Worm (Caenorhabditis elegans): Measurements from ENCODE around the gene fbxa-106.

The fbxa-106 gene

ce11 chrV:18086174-18086661 lies 1.2 kb upstream of the fbxa-106 start, which contains the start of gene Y59A8B.12:
Y59A8B.12 (minus strand) TSS chrV:18086224.
- TF ChIP-seq nhr-67 (tag; optimal IDR thresholded peaks at IDR 0.05), result no peak
- TF ChIP-seq fos-1 (tag; optimal IDR thresholded peaks at IDR 0.05), result no peak
- TF ChIP-seq daf-12 (tag; optimal IDR thresholded peaks at IDR 0.05), result no peak
- no peak for TF ChIP-seq mml-1 (tag; optimal IDR thresholded peaks at IDR 0.05)
- no peak for TF ChIP-seq ceh-28 (tag; optimal IDR thresholded peaks at IDR 0.05)
- no peak for TF ChIP-seq egl-27 (tag; optimal IDR thresholded peaks at IDR 0.05)
- TF ChIP-seq nhr-237 (tag; optimal IDR thresholded peaks at IDR 0.05), result no peak
- TF ChIP-seq fkh-2 (tag; optimal IDR thresholded peaks at IDR 0.05), result no peak
- TF ChIP-seq ceh-9 (tag; optimal IDR thresholded peaks at IDR 0.05), result no peak
- TF ChIP-seq ZK546.5 (tag; optimal IDR thresholded peaks at IDR 0.05), result no peak
- TF ChIP-seq jun-1 (tag; optimal IDR thresholded peaks at IDR 0.05), result no peak
- TF ChIP-seq nhr-77 (tag; optimal IDR thresholded peaks at IDR 0.05), result no peak
- no peak for TF ChIP-seq nhr-76 (tag; optimal IDR thresholded peaks at IDR 0.05)
- TF ChIP-seq nhr-43 (tag; optimal IDR thresholded peaks at IDR 0.05; ENCODE audit: poor library complexity, severe bottlenecking), result no peak
- TF ChIP-seq nhr-25 (tag; optimal IDR thresholded peaks at IDR 0.05), result no peak
- TF ChIP-seq nhr-28 (tag; optimal IDR thresholded peaks at IDR 0.05), result no peak

ce11 chrV:18081857-18082256 lies 3.1 kb downstream of the fbxa-106 start, which contains the start of gene nova-1:
nova-1 (minus strand) TSS chrV:18081957.
- TF ChIP-seq fkh-2 (tag; optimal IDR thresholded peaks at IDR 0.05) (no peak), lin-15B (tag; optimal IDR thresholded peaks at IDR 0.05) (no peak), mdl-1 (tag; optimal IDR thresholded peaks at IDR 0.05) (no peak), nhr-77 (tag; optimal IDR thresholded peaks at IDR 0.05) (no peak)

- TF ChIP-seq skn-1 (tag; optimal IDR thresholded peaks at IDR 0.05), result peak; percentile 85
- TF ChIP-seq nfya-1 (tag; optimal IDR thresholded peaks at IDR 0.05; ENCODE audit: insufficient read depth), result peak; percentile 89
- peak; percentile 17 for TF ChIP-seq fkh-2 (tag; optimal IDR thresholded peaks at IDR 0.05)
- TF ChIP-seq zag-1 (tag; optimal IDR thresholded peaks at IDR 0.05), result peak; percentile 56
- TF ChIP-seq nhr-76 (tag; optimal IDR thresholded peaks at IDR 0.05), result no peak
- no peak for TF ChIP-seq nhr-28 (tag; optimal IDR thresholded peaks at IDR 0.05)
- peak; percentile 20 for TF ChIP-seq elt-2 (tag; optimal IDR thresholded peaks at IDR 0.05)
- TF ChIP-seq pha-4 (tag; optimal IDR thresholded peaks at IDR 0.05), result peak; percentile 82
- peak; percentile 58 for TF ChIP-seq ceh-82 (tag; optimal IDR thresholded peaks at IDR 0.05)
- peak; percentile 96 for TF ChIP-seq ceh-28 (tag; optimal IDR thresholded peaks at IDR 0.05)
- TF ChIP-seq egl-5 (tag; optimal IDR thresholded peaks at IDR 0.05), result peak; percentile 67
- peak; percentile 54 for TF ChIP-seq jun-1 (tag; optimal IDR thresholded peaks at IDR 0.05)
- TF ChIP-seq fkh-10 (GFP tag; optimal IDR thresholded peaks at IDR 0.05), result peak; percentile 62
- peak; percentile 65 for TF ChIP-seq lin-39 (tag; optimal IDR thresholded peaks at IDR 0.05)
- no peak for TF ChIP-seq ztf-11 (tag; optimal IDR thresholded peaks at IDR 0.05)
- TF ChIP-seq R02D3.7 (tag; optimal IDR thresholded peaks at IDR 0.05), result peak; percentile 57
- peak; percentile 0 for TF ChIP-seq unc-62 (GFP tag; optimal IDR thresholded peaks at IDR 0.05)
- no peak for TF ChIP-seq nhr-11 (tag; optimal IDR thresholded peaks at IDR 0.05)
- TF ChIP-seq snpc-4 (tag; optimal IDR thresholded peaks at IDR 0.05), result peak; percentile 66
- TF ChIP-seq tbx-2 (tag; optimal IDR thresholded peaks at IDR 0.05), result peak; percentile 28
- TF ChIP-seq unc-39 (tag; optimal IDR thresholded peaks at IDR 0.05), result no peak
- TF ChIP-seq lsy-12 (tag; optimal IDR thresholded peaks at IDR 0.05), result no peak
- peak; percentile 42 for TF ChIP-seq nhr-23 (tag; optimal IDR thresholded peaks at IDR 0.05)
- peak; percentile 95 for TF ChIP-seq sea-2 (GFP tag; optimal IDR thresholded peaks at IDR 0.05)
- TF ChIP-seq ceh-9 (tag; optimal IDR thresholded peaks at IDR 0.05), result no peak
- peak; percentile 79 for TF ChIP-seq hmg-11 (tag; optimal IDR thresholded peaks at IDR 0.05)
- TF ChIP-seq eor-1 (tag; optimal IDR thresholded peaks at IDR 0.05), result no peak
- peak; percentile 67 for TF ChIP-seq lin-15B (tag; optimal IDR thresholded peaks at IDR 0.05)
- TF ChIP-seq nhr-237 (tag; optimal IDR thresholded peaks at IDR 0.05), result no peak
- no peak for TF ChIP-seq mml-1 (tag; optimal IDR thresholded peaks at IDR 0.05)
- no peak for TF ChIP-seq aly-2 (tag; optimal IDR thresholded peaks at IDR 0.05)
- peak; percentile 20 for TF ChIP-seq ama-1 (optimal IDR thresholded peaks at IDR 0.05)
- no peak for TF ChIP-seq elt-3 (tag; optimal IDR thresholded peaks at IDR 0.05)
Observed at ce11 chrV:18079163-18079562, 5.8 kb downstream of the fbxa-106 start.
